Fruit fly (Drosophila melanogaster) whole organism, embryonic: ENCODE results near the gene PLCXD.

Source experiments
- Atf6 ChIP-seq: fragments of 200-800 bp; sonication (Bioruptor generic); IDR thresholded peaks from 2 replicates; pipeline ENCODE4 v1.3.6; 2022; ENCODE audit warnings: missing biosample characterization, missing genetic modification characterization
- CG10321 ChIP-seq: fragments of 200-800 bp; sonication (Bioruptor generic); IDR thresholded peaks from 2 replicates; pipeline ENCODE4 v1.3.6; 2022; ENCODE audit warnings: missing biosample characterization, missing genetic modification characterization
- CG10543 ChIP-seq: fragments of 200-800 bp; sonication (Bioruptor generic); optimal IDR thresholded peaks from 3 replicates; lab custom pipeline; 2017; ENCODE audit warnings: missing biosample characterization, mild to moderate bottlenecking, missing genetic modification characterization, moderate library complexity
- CG11093 ChIP-seq: fragments of 200-800 bp; sonication (Bioruptor generic); IDR thresholded peaks from 3 replicates; pipeline ENCODE4 v1.3.6; 2022; ENCODE audit warnings: missing biosample characterization, missing genetic modification characterization
- CG11695 ChIP-seq: fragments of 200-800 bp; sonication (Bioruptor generic); IDR thresholded peaks from 3 replicates; pipeline ENCODE4 v1.3.6; 2022; ENCODE audit warnings: missing biosample characterization, missing genetic modification characterization
- CG13287 ChIP-seq: fragments of 200-800 bp; sonication (Bioruptor generic); IDR thresholded peaks from 2 replicates; pipeline ENCODE4 v1.3.6; 2022; ENCODE audit warnings: missing biosample characterization, missing genetic modification characterization; ENCODE audit not compliant: partially characterized antibody
- CG13424 ChIP-seq: fragments of 200-800 bp; sonication (Bioruptor generic); optimal IDR thresholded peaks from 2 replicates; lab custom pipeline; 2019; ENCODE audit warnings: missing biosample characterization, mild to moderate bottlenecking, missing genetic modification characterization, moderate library complexity
- CG13624 ChIP-seq: fragments of 200-800 bp; sonication (Bioruptor generic); optimal IDR thresholded peaks from 2 replicates; lab custom pipeline; 2016; ENCODE audit warnings: missing biosample characterization, missing genetic modification characterization
- CG14014 ChIP-seq: fragments of 200-800 bp; sonication (Bioruptor generic); IDR thresholded peaks from 2 replicates; pipeline ENCODE4 v1.3.6; 2022; ENCODE audit warnings: missing biosample characterization, missing genetic modification characterization
- CG17186 ChIP-seq: fragments of 200-800 bp; sonication (Bioruptor generic); optimal IDR thresholded peaks from 3 replicates; lab custom pipeline; 2017; ENCODE audit warnings: missing biosample characterization, missing genetic modification reagents, missing genetic modification characterization
- CG17802 ChIP-seq: fragments of 200-800 bp; sonication (Bioruptor generic); optimal IDR thresholded peaks from 2 replicates; lab custom pipeline; 2018; ENCODE audit warnings: missing biosample characterization, mild to moderate bottlenecking, missing genetic modification characterization, moderate library complexity
- CG17912 ChIP-seq: fragments of 200-800 bp; sonication (Bioruptor generic); optimal IDR thresholded peaks from 2 replicates; lab custom pipeline; 2018; ENCODE audit warnings: missing biosample characterization, mild to moderate bottlenecking, missing genetic modification characterization
- CG18599 ChIP-seq: fragments of 200-800 bp; sonication (Bioruptor generic); optimal IDR thresholded peaks from 3 replicates; lab custom pipeline; 2017; ENCODE audit warnings: missing biosample characterization, missing genetic modification characterization, mild to moderate bottlenecking, moderate library complexity, missing genetic modification reagents
- CG2120 ChIP-seq: fragments of 200-800 bp; sonication (Bioruptor generic); optimal IDR thresholded peaks from 3 replicates; lab custom pipeline; 2016; ENCODE audit warnings: missing biosample characterization, missing genetic modification characterization
- CG2875 ChIP-seq: fragments of 200-800 bp; sonication (Bioruptor generic); optimal IDR thresholded peaks from 2 replicates; lab custom pipeline; 2017; ENCODE audit warnings: missing biosample characterization, mild to moderate bottlenecking, missing genetic modification characterization, missing genetic modification reagents
- CG30020 ChIP-seq: fragments of 200-800 bp; optimal IDR thresholded peaks from 2 replicates; lab custom pipeline; 2019; ENCODE audit warnings: missing biosample characterization, mild to moderate bottlenecking, missing genetic modification characterization, moderate library complexity
- CG32772 ChIP-seq: fragments of 200-800 bp; sonication (Bioruptor generic); IDR thresholded peaks from 2 replicates; pipeline ENCODE4 v1.3.6; 2022; ENCODE audit warnings: missing biosample characterization, missing genetic modification characterization
- CG3838 ChIP-seq: fragments of 200-800 bp; sonication (Bioruptor generic); optimal IDR thresholded peaks from 3 replicates; lab custom pipeline; 2016; ENCODE audit warnings: missing biosample characterization, missing genetic modification characterization
- CG4328 ChIP-seq: fragments of 200-800 bp; sonication (Bioruptor generic); optimal IDR thresholded peaks from 3 replicates; lab custom pipeline; 2017; ENCODE audit warnings: missing biosample characterization, missing genetic modification reagents, missing genetic modification characterization
- CG7357 ChIP-seq: fragments of 200-800 bp; sonication (Bioruptor generic); IDR thresholded peaks from 3 replicates; pipeline ENCODE4 v1.3.6; 2022; ENCODE audit warnings: missing biosample characterization, missing genetic modification characterization
- CG7372 ChIP-seq: fragments of 200-800 bp; sonication (Bioruptor generic); IDR thresholded peaks from 2 replicates; pipeline ENCODE4 v1.3.6; 2022; ENCODE audit warnings: missing biosample characterization, missing genetic modification characterization
- CG9797 ChIP-seq: fragments of 200-800 bp; sonication (Bioruptor generic); optimal IDR thresholded peaks from 3 replicates; lab custom pipeline; 2018; ENCODE audit warnings: missing biosample characterization, mild to moderate bottlenecking, missing genetic modification characterization
- CG9932 ChIP-seq: fragments of 200-800 bp; sonication (Bioruptor generic); IDR thresholded peaks from 2 replicates; pipeline ENCODE4 v1.3.6; 2022; ENCODE audit warnings: missing biosample characterization, missing genetic modification characterization
- Dp ChIP-seq: fragments of 200-800 bp; sonication (Bioruptor generic); optimal IDR thresholded peaks from 2 replicates; lab custom pipeline; 2018; ENCODE audit warnings: missing biosample characterization, mild to moderate bottlenecking, missing genetic modification characterization, moderate library complexity
- Gsc ChIP-seq: fragments of 200-800 bp; sonication (Bioruptor generic); IDR thresholded peaks from 2 replicates; pipeline ENCODE4 v1.3.6; 2022; ENCODE audit warnings: missing biosample characterization, missing genetic modification characterization
- Hand ChIP-seq: fragments of 200-800 bp; sonication (Bioruptor generic); optimal IDR thresholded peaks from 2 replicates; lab custom pipeline; 2017; ENCODE audit warnings: mild to moderate bottlenecking, missing biosample characterization, missing genetic modification reagents, missing genetic modification characterization
- HmgZ ChIP-seq: fragments of 200-800 bp; sonication (Bioruptor generic); optimal IDR thresholded peaks from 2 replicates; lab custom pipeline; 2018; ENCODE audit warnings: missing biosample characterization, mild to moderate bottlenecking, missing genetic modification characterization
- Hr78 ChIP-seq, 2 experiments: fragments of 200-800 bp in 1 of 2; fragments of >200 bp in 1 of 2; sonication (Bioruptor generic) in 1 of 2; optimal IDR thresholded peaks; 2 replicates each; lab custom pipeline; 2017 to 2019; ENCODE audit warnings: missing biosample characterization in 2 of 2, missing genetic modification characterization in 2 of 2, mild to moderate bottlenecking in 1 of 2, moderate library complexity in 1 of 2
- Nf-YA ChIP-seq: fragments of 200-800 bp; sonication (Bioruptor generic); IDR thresholded peaks from 2 replicates; pipeline ENCODE4 v1.3.6; 2022; ENCODE audit warnings: missing biosample characterization, missing genetic modification characterization
- Nf-YB ChIP-seq: fragments of 200-800 bp; sonication (Bioruptor generic); optimal IDR thresholded peaks from 3 replicates; lab custom pipeline; 2019; ENCODE audit warnings: missing biosample characterization, mild to moderate bottlenecking, missing genetic modification characterization, moderate library complexity
- NfI ChIP-seq: fragments of 200-800 bp; sonication (Bioruptor generic); optimal IDR thresholded peaks from 3 replicates; lab custom pipeline; 2018; ENCODE audit warnings: missing biosample characterization, mild to moderate bottlenecking, missing genetic modification characterization, moderate library complexity
- btn ChIP-seq: fragments of 200-800 bp; sonication (Bioruptor generic); optimal IDR thresholded peaks from 2 replicates; lab custom pipeline; 2016; ENCODE audit warnings: missing biosample characterization, missing genetic modification characterization
- cas ChIP-seq: fragments of 200-800 bp; sonication (Bioruptor generic); IDR thresholded peaks from 2 replicates; pipeline ENCODE4 v1.3.6; 2022; ENCODE audit warnings: missing biosample characterization, missing genetic modification characterization
- crp ChIP-seq, 2 experiments: fragments of 200-800 bp; sonication (Bioruptor generic); optimal IDR thresholded peaks; 2 replicates in 1 of 2; 3 replicates in 1 of 2; lab custom pipeline; 2017; ENCODE audit warnings: missing biosample characterization in 2 of 2, missing genetic modification characterization in 2 of 2, mild to moderate bottlenecking in 1 of 2, moderate library complexity in 1 of 2
- grau ChIP-seq: fragments of 200-800 bp; optimal IDR thresholded peaks from 3 replicates; lab custom pipeline; 2019; ENCODE audit warnings: missing biosample characterization, mild to moderate bottlenecking, missing genetic modification characterization, moderate library complexity
- hbn ChIP-seq: fragments of 200-800 bp; sonication (Bioruptor generic); IDR thresholded peaks from 2 replicates; pipeline ENCODE4 v1.3.6; 2022; ENCODE audit warnings: missing biosample characterization, missing genetic modification characterization; ENCODE audit not compliant: partially characterized antibody
- ind ChIP-seq: fragments of 200-800 bp; sonication (Bioruptor generic); optimal IDR thresholded peaks from 3 replicates; lab custom pipeline; 2016; ENCODE audit warnings: missing biosample characterization, missing genetic modification characterization
- jumu ChIP-seq: fragments of 200-800 bp; sonication (Bioruptor generic); optimal IDR thresholded peaks from 3 replicates; lab custom pipeline; 2016; ENCODE audit warnings: missing biosample characterization, missing genetic modification characterization
- kni ChIP-seq: fragments of 200-800 bp; sonication (Bioruptor generic); optimal IDR thresholded peaks from 3 replicates; lab custom pipeline; 2017; ENCODE audit warnings: mild to moderate bottlenecking, missing biosample characterization, missing genetic modification reagents, missing genetic modification characterization
- lab ChIP-seq: fragments of 200-800 bp; sonication (Bioruptor generic); optimal IDR thresholded peaks from 3 replicates; lab custom pipeline; 2017; ENCODE audit warnings: missing biosample characterization, missing genetic modification characterization, mild to moderate bottlenecking, moderate library complexity, missing genetic modification reagents
- luna ChIP-seq: fragments of 200-800 bp; sonication (Bioruptor generic); optimal IDR thresholded peaks from 2 replicates; lab custom pipeline; 2016; ENCODE audit warnings: missing biosample characterization, missing genetic modification characterization
- phol ChIP-seq: fragments of 200-800 bp; sonication (Bioruptor generic); optimal IDR thresholded peaks from 3 replicates; lab custom pipeline; 2018; ENCODE audit warnings: missing biosample characterization, mild to moderate bottlenecking, missing genetic modification characterization, moderate library complexity
- pros ChIP-seq: fragments of 200-800 bp; sonication (Bioruptor generic); optimal IDR thresholded peaks from 3 replicates; lab custom pipeline; 2019; ENCODE audit warnings: missing biosample characterization, mild to moderate bottlenecking, missing genetic modification characterization, moderate library complexity
- row ChIP-seq: fragments of 200-800 bp; sonication (Bioruptor generic); IDR thresholded peaks from 3 replicates; pipeline ENCODE4 v1.3.6; 2022; ENCODE audit warnings: missing biosample characterization, missing genetic modification characterization
- salm ChIP-seq: fragments of 200-800 bp; sonication (Bioruptor generic); optimal IDR thresholded peaks from 2 replicates; lab custom pipeline; 2018; ENCODE audit warnings: missing biosample characterization, mild to moderate bottlenecking, missing genetic modification characterization
- sima ChIP-seq: fragments of 200-800 bp; sonication (Bioruptor generic); optimal IDR thresholded peaks from 2 replicates; lab custom pipeline; 2016; ENCODE audit warnings: missing biosample characterization, missing genetic modification characterization
- sqz ChIP-seq: fragments of 200-800 bp; sonication (Bioruptor generic); optimal IDR thresholded peaks from 3 replicates; lab custom pipeline; 2018; ENCODE audit warnings: missing biosample characterization, mild to moderate bottlenecking, missing genetic modification characterization
- stwl ChIP-seq: fragments of 200-800 bp; sonication (Bioruptor generic); optimal IDR thresholded peaks from 3 replicates; lab custom pipeline; 2018; ENCODE audit warnings: missing biosample characterization, mild to moderate bottlenecking, missing genetic modification characterization, moderate library complexity
- tna ChIP-seq: fragments of 200-800 bp; sonication (Bioruptor generic); IDR thresholded peaks from 2 replicates; pipeline ENCODE4 v1.3.6; 2022; ENCODE audit warnings: missing biosample characterization, missing genetic modification characterization; ENCODE audit not compliant: partially characterized antibody
- yki ChIP-seq: fragments of >200 bp; optimal IDR thresholded peaks from 3 replicates; lab custom pipeline; 2018
- zf30C ChIP-seq: fragments of 200-800 bp; sonication (Bioruptor generic); optimal IDR thresholded peaks from 3 replicates; lab custom pipeline; 2018; ENCODE audit warnings: missing biosample characterization, mild to moderate bottlenecking, missing genetic modification characterization

The PLCXD gene

DNA sequence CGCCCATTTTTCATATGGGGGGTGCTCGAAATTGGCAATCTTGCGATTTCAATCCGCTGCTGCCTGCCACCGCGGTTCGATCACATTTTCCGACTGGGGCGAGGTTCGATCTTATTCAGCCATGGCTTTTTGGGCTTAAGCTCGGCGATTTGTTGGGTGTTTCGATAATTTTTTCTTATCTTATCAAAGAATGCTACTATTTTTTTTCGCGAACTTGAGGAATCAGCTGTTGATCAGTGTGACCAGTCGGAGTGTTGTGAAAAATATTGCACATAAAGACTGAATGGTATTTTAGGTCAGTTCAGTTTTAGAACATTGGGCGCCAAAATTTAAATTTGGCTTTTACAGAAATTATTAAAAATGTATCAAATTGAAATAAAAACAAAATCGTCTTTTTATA is 28.5 kb upstream of the PLCXD start, which contains the start of gene Wdr81 (continued):
- TF ChIP-seq CG30020 (tag; lab: Kevin White, UChicago) = no peak
- TF ChIP-seq CG10543 (GFP tag; lab: Kevin White, UChicago) = no peak
- no peak for TF ChIP-seq NfI (GFP tag; lab: Kevin White, UChicago)
- peak; percentile 76 to 93 for TF ChIP-seq crp (GFP tag; optimal IDR thresholded peaks at IDR 0.05; lab: Kevin White, UChicago)
- TF ChIP-seq phol (tag; lab: Kevin White, UChicago) = no peak
- no peak for TF ChIP-seq CG17186
- no peak for TF ChIP-seq CG13424
- TF ChIP-seq CG9797 (GFP tag; lab: Kevin White, UChicago) = peak; percentile 58
- TF ChIP-seq CG9932 (GFP tag; lab: Robert Waterston, UW) = no peak
- TF ChIP-seq luna (GFP tag; lab: Kevin White, UChicago) = no peak
- no peak for TF ChIP-seq pros (GFP tag; lab: Kevin White, UChicago)
- no peak for TF ChIP-seq CG17912 (GFP tag; lab: Kevin White, UChicago)
- no peak for TF ChIP-seq CG7372
- no peak for TF ChIP-seq btn
- peak; percentile 28 for TF ChIP-seq stwl (tag; lab: Kevin White, UChicago)
- TF ChIP-seq CG14014 (GFP tag; lab: Robert Waterston, UW) = no peak
- no peak for TF ChIP-seq Gsc
- TF ChIP-seq CG32772 = no peak
- no peak for TF ChIP-seq Nf-YA (GFP tag; lab: Robert Waterston, UW)
- peak; percentile 96 for TF ChIP-seq Dp
- no peak for TF ChIP-seq CG13624 (GFP tag; lab: Kevin White, UChicago)
- no peak for TF ChIP-seq Hand (GFP tag; lab: Kevin White, UChicago)
- TF ChIP-seq row = no peak
- TF ChIP-seq sima (GFP tag; lab: Kevin White, UChicago) = no peak
- TF ChIP-seq sqz (GFP tag; lab: Kevin White, UChicago) = peak; percentile 66
- TF ChIP-seq Nf-YB (GFP tag; lab: Kevin White, UChicago) = no peak
- no peak for TF ChIP-seq CG11695 (GFP tag; lab: Robert Waterston, UW)
- TF ChIP-seq jumu (GFP tag; lab: Kevin White, UChicago) = no peak
- 0 out of 2 replicates have a peak, but pooled peaks have one; percentile 17 for TF ChIP-seq CG10321 (GFP tag; lab: Robert Waterston, UW)
- TF ChIP-seq Hr78 (GFP tag; optimal IDR thresholded peaks at IDR 0.05; lab: Kevin White, UChicago) = no peak
- TF ChIP-seq cas (GFP tag; lab: Robert Waterston, UW) = no peak
- TF ChIP-seq grau = no peak
- no peak for TF ChIP-seq kni (GFP tag; lab: Kevin White, UChicago)
- TF ChIP-seq CG2120 (GFP tag; lab: Kevin White, UChicago) = no peak
- TF ChIP-seq CG2875 (GFP tag; lab: Kevin White, UChicago) = no peak
- no peak for TF ChIP-seq CG4328 (GFP tag; lab: Kevin White, UChicago)
- TF ChIP-seq yki (lab: Kevin White, UChicago) = no peak
- TF ChIP-seq CG11093 (GFP tag; lab: Robert Waterston, UW) = no peak
- TF ChIP-seq CG17802 (tag; lab: Kevin White, UChicago) = no peak
- no peak for TF ChIP-seq CG18599 (GFP tag; lab: Kevin White, UChicago)
- TF ChIP-seq CG7357 (GFP tag; lab: Robert Waterston, UW) = no peak
- TF ChIP-seq HmgZ = no peak
- no peak for TF ChIP-seq zf30C (GFP tag; lab: Kevin White, UChicago)
- TF ChIP-seq hbn = no peak
- TF ChIP-seq salm (tag; lab: Kevin White, UChicago) = no peak
- TF ChIP-seq CG13287 (GFP tag; lab: Robert Waterston, UW) = peak; percentile 46
- no peak for TF ChIP-seq tna
- TF ChIP-seq Atf6 = no peak
- no peak for TF ChIP-seq ind (GFP tag; lab: Kevin White, UChicago)
- TF ChIP-seq CG3838 (GFP tag; lab: Kevin White, UChicago) = no peak
- TF ChIP-seq lab (GFP tag; lab: Kevin White, UChicago) = no peak
